Worm (Caenorhabditis elegans): ENCODE results near the gene C03A7.2.

C03A7.2 gene

DNA sequence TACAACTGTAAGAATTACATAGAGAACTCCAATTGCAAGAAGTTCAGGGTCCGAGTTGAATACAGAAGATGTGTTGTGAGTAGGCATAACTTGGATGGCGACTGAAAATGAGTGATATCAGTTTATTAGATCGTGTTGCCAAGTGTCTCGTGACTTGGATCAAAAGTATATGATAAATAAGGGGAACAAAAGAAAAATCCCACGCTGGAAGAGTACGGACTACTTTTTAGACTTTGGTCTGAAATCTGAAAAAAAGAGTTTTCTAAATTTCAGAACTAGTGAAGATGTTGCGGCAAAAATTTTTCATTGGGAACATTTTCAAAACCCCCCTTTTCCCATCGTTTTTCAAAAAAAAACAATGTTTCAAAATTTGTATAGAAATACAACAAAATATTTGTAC lies 12.1 kb upstream of the C03A7.2 start, which contains the start of gene srt-64:
Gene srt-64 (minus strand): TSS at position 101 of the 400 bp plus-strand sequence.
- TF ChIP-seq nhr-77 (tag; optimal IDR thresholded peaks at IDR 0.05) (no peak), R02D3.7 (tag; optimal IDR thresholded peaks at IDR 0.05) (no peak), snpc-4 (tag; optimal IDR thresholded peaks at IDR 0.05) (no peak), sea-2 (GFP tag; optimal IDR thresholded peaks at IDR 0.05) (no peak), ceh-28 (tag; optimal IDR thresholded peaks at IDR 0.05) (no peak), ztf-11 (tag; optimal IDR thresholded peaks at IDR 0.05) (no peak), fos-1 (tag; optimal IDR thresholded peaks at IDR 0.05) (no peak), skn-1 (tag; optimal IDR thresholded peaks at IDR 0.05) (no peak), zag-1 (tag; optimal IDR thresholded peaks at IDR 0.05) (no peak), elt-2 (tag; optimal IDR thresholded peaks at IDR 0.05) (no peak), egl-27 (tag; optimal IDR thresholded peaks at IDR 0.05) (no peak), ztf-4 (tag; optimal IDR thresholded peaks at IDR 0.05) (no peak), nhr-43 (tag; optimal IDR thresholded peaks at IDR 0.05; ENCODE audit: poor library complexity, severe bottlenecking) (no peak), elt-1 (tag; optimal IDR thresholded peaks at IDR 0.05) (no peak)

DNA sequence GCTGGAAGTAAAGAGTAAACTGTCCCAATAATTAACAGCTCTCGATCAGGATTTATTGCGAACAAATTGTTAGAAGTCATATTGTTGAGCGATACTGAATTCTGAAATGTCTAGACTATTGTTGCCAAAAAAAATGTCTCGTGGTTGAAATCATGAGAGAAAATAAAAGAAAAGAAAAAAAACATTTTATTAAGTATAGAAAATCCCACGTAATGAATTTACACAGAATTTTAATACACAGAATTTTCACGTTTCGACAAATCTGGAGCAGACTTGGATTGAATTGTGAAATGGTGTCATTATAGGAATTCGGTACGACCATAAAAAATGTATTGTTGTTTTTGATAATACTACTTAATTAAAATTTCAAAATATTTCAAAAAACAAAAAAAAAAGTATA lies 8.9 kb upstream of the C03A7.2 start, which contains the start of gene srt-65:
Gene srt-65 (minus strand): TSS at position 101 of the 400 bp plus-strand sequence.
- TF ChIP-seq nhr-43 (tag; optimal IDR thresholded peaks at IDR 0.05; ENCODE audit: poor library complexity, severe bottlenecking) (no peak), nhr-23 (tag; optimal IDR thresholded peaks at IDR 0.05) (no peak), R02D3.7 (tag; optimal IDR thresholded peaks at IDR 0.05) (no peak), jun-1 (tag; optimal IDR thresholded peaks at IDR 0.05) (no peak), hmg-11 (tag; optimal IDR thresholded peaks at IDR 0.05) (no peak), nhr-77 (tag; optimal IDR thresholded peaks at IDR 0.05) (no peak), ama-1 (optimal IDR thresholded peaks at IDR 0.05) (no peak), elt-3 (tag; optimal IDR thresholded peaks at IDR 0.05) (no peak), mml-1 (tag; optimal IDR thresholded peaks at IDR 0.05) (no peak)

DNA sequence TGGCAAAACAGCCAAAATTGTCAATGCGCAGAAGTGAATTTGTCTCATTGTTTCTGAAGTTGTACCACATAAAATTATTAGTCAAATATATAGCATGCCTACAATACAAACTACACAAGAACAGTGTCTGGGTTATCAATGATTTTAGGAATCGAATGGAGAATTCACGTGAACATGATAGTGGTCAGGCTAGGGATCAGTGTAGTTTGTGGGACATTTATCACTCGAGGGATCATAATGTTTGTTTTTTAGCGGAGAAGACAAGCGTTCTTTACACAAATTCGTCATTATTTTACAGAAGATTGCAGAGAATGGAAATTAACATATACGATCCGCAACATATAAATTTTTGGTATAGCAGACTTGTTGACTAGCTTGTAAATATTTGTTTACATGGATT lies 4.5 kb upstream of the C03A7.2 start, which contains the start of gene ugt-51:
Gene ugt-51 (minus strand): TSS at position 101 of the 400 bp plus-strand sequence.
- no peak for TF ChIP-seq nhr-12 (tag; optimal IDR thresholded peaks at IDR 0.05)
- TF ChIP-seq pqm-1 (tag; optimal IDR thresholded peaks at IDR 0.05) = peak; percentile 17

DNA sequence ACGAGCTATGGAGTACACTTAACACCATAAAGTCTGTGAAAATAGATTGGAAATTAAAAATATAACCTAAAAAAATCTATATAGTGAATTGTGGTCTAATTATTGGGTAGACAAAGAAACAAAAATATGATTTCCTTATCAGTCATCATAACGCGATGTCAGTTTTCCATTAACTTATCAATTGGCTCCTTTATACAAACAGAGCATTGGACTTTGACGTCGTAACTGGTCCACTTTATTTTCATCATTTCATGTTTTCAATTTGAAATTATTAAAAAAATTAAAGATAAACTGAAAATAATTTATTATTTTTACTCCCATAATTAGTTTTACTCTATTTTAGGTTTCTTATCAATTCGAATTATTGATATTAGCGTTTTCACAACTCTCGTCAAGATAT lies 3.7 kb upstream of the C03A7.2 start:
- peak; percentile 47 for TF ChIP-seq elt-2 (tag; optimal IDR thresholded peaks at IDR 0.05)
- TF ChIP-seq nhr-237 (tag; optimal IDR thresholded peaks at IDR 0.05) = no peak
- TF ChIP-seq pqm-1 (tag; optimal IDR thresholded peaks at IDR 0.05) = peak; percentile 42

DNA sequence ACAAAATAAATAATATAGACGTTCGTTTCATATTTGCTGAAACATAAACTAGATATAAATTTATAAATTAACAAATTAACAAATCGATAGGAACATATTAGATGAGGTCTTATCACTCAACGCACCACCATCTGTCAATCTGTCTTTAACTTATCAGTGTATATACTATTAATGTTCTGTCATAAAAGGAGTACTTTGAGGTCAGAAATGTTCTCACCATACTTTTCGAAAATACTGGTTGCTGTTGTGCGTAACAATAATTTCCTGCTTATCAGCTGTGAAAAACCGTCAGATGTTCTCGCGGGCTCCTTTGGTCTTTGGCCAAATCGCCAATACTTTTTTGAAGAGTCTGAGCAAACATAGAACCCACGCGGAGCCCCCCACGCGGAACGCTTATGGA lies 10.8 kb downstream of the C03A7.2 start, which contains the start of gene C03A7.13:
Gene C03A7.13 (minus strand): TSS at position 43 of the 400 bp plus-strand sequence.
- TF ChIP-seq pha-4 (tag; optimal IDR thresholded peaks at IDR 0.05) = peak; percentile 42
- no peak for TF ChIP-seq ceh-9 (tag; optimal IDR thresholded peaks at IDR 0.05)
- no peak for TF ChIP-seq egl-5 (tag; optimal IDR thresholded peaks at IDR 0.05)
- TF ChIP-seq daf-12 (tag; optimal IDR thresholded peaks at IDR 0.05) = no peak
- TF ChIP-seq pqm-1 (tag; optimal IDR thresholded peaks at IDR 0.05) = peak; percentile 88
- TF ChIP-seq jun-1 (tag; optimal IDR thresholded peaks at IDR 0.05) = peak; percentile 77
- peak; percentile 92 for TF ChIP-seq elt-2 (tag; optimal IDR thresholded peaks at IDR 0.05)
- TF ChIP-seq nhr-43 (tag; optimal IDR thresholded peaks at IDR 0.05; ENCODE audit: poor library complexity, severe bottlenecking) = no peak
- TF ChIP-seq nhr-11 (tag; optimal IDR thresholded peaks at IDR 0.05) = no peak

DNA sequence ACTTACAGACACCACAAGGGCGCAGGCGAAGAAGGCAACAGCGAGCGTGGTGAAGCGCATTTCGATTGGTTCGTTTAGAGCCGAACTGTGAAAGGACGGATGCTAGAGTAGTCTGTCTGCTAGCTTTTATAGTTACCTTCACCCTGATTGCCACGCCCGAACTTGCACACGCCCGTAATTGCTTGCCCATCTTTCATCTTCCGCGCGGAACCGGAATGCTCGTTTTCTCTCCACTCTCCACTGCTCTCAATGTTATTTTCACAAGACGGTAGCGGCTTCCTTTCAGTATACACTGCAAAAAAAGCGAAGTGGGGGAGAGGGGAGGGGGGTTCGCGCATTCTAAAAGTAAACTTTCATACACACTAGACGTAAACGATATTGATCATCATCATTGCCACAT lies 12.8 kb downstream of the C03A7.2 start, which contains the start of gene abu-8:
Gene abu-8 (minus strand): TSS at position 101 of the 400 bp plus-strand sequence.
- TF ChIP-seq mdl-1 (tag; optimal IDR thresholded peaks at IDR 0.05) = no peak
- TF ChIP-seq ama-1 (optimal IDR thresholded peaks at IDR 0.05) = no peak
- TF ChIP-seq elt-2 (tag; optimal IDR thresholded peaks at IDR 0.05) = no peak
- TF ChIP-seq snpc-4 (tag; optimal IDR thresholded peaks at IDR 0.05) = no peak
- no peak for TF ChIP-seq fkh-2 (tag; optimal IDR thresholded peaks at IDR 0.05)
- TF ChIP-seq ceh-16 (tag; optimal IDR thresholded peaks at IDR 0.05) = no peak
- TF ChIP-seq daf-12 (tag; optimal IDR thresholded peaks at IDR 0.05) = no peak
- TF ChIP-seq unc-39 (tag; optimal IDR thresholded peaks at IDR 0.05) = no peak
- no peak for TF ChIP-seq fos-1 (tag; optimal IDR thresholded peaks at IDR 0.05)
- no peak for TF ChIP-seq nhr-25 (tag; optimal IDR thresholded peaks at IDR 0.05)
- no peak for TF ChIP-seq tbx-2 (tag; optimal IDR thresholded peaks at IDR 0.05)
- TF ChIP-seq pha-4 (tag; optimal IDR thresholded peaks at IDR 0.05) = no peak
- TF ChIP-seq nhr-77 (tag; optimal IDR thresholded peaks at IDR 0.05) = no peak
- no peak for TF ChIP-seq lin-39 (tag; optimal IDR thresholded peaks at IDR 0.05)
- TF ChIP-seq nhr-43 (tag; optimal IDR thresholded peaks at IDR 0.05; ENCODE audit: poor library complexity, severe bottlenecking) = no peak

Measured in whole organism, L3 larva.